Fruit fly (Drosophila melanogaster): ENCODE measurements around the gene CG13481.

Gene CG13481

dm6 chr3L:14332533-14332932, 37.0 kb downstream of the CG13481 start:
- TF ChIP-seq CG17801 (GFP tag; optimal IDR thresholded peaks at IDR 0.05; ENCODE audit: partially characterized antibody): no peak

- no peak for TF ChIP-seq CG17801 (GFP tag; optimal IDR thresholded peaks at IDR 0.05; ENCODE audit: partially characterized antibody)
Observed at dm6 chr3L:14329042-14329441, 40.5 kb downstream of the CG13481 start, which contains the start of gene CG13482. Gene CG13482 (plus strand): TSS chr3L:14329346.

dm6 chr3L:14328437-14328836, 41.1 kb downstream of the CG13481 start:
- no peak for TF ChIP-seq CG17801 (GFP tag; optimal IDR thresholded peaks at IDR 0.05; ENCODE audit: partially characterized antibody)

dm6 chr3L:14326267-14326666, 43.2 kb downstream of the CG13481 start:
- no peak for TF ChIP-seq CG17801 (GFP tag; optimal IDR thresholded peaks at IDR 0.05; ENCODE audit: partially characterized antibody)

dm6 chr3L:14325285-14325684, 44.2 kb downstream of the CG13481 start:
- TF ChIP-seq CG17801 (GFP tag; optimal IDR thresholded peaks at IDR 0.05; ENCODE audit: partially characterized antibody): no peak

dm6 chr3L:14322268-14322784, 47.2 kb downstream of the CG13481 start:
- TF ChIP-seq CG17801 (GFP tag; optimal IDR thresholded peaks at IDR 0.05; ENCODE audit: partially characterized antibody): no peak

- no peak for TF ChIP-seq CG17801 (GFP tag; optimal IDR thresholded peaks at IDR 0.05; ENCODE audit: partially characterized antibody)
Observed at dm6 chr3L:14321858-14322257, 47.6 kb downstream of the CG13481 start.

- no peak for TF ChIP-seq CG17801 (GFP tag; optimal IDR thresholded peaks at IDR 0.05; ENCODE audit: partially characterized antibody)
Observed at dm6 chr3L:14321400-14321799, 48.1 kb downstream of the CG13481 start.

- no peak for TF ChIP-seq CG17801 (GFP tag; optimal IDR thresholded peaks at IDR 0.05; ENCODE audit: partially characterized antibody)
Observed at dm6 chr3L:14320571-14320970, 48.9 kb downstream of the CG13481 start.

dm6 chr3L:14319192-14319591, 50.3 kb downstream of the CG13481 start:
- TF ChIP-seq CG17801 (GFP tag; optimal IDR thresholded peaks at IDR 0.05; ENCODE audit: partially characterized antibody): no peak
